Fruit fly (Drosophila melanogaster) whole organism, embryonic: Measurements from ENCODE around the gene CG15145.

Experiments used
- Asciz ChIP-seq: fragments of 200-800 bp; sonication (Bioruptor generic); optimal IDR thresholded peaks from 2 replicates; lab custom pipeline; 2017; ENCODE audit warnings: missing biosample characterization, mild to moderate bottlenecking, missing genetic modification characterization, missing genetic modification reagents
- C15 ChIP-seq: fragments of 200-800 bp; sonication (Bioruptor generic); IDR thresholded peaks from 3 replicates; pipeline ENCODE4 v1.3.6; 2022; ENCODE audit warnings: missing biosample characterization, missing genetic modification characterization
- CG11093 ChIP-seq: fragments of 200-800 bp; sonication (Bioruptor generic); IDR thresholded peaks from 3 replicates; pipeline ENCODE4 v1.3.6; 2022; ENCODE audit warnings: missing biosample characterization, missing genetic modification characterization
- CG11398 ChIP-seq: fragments of 200-800 bp; sonication (Bioruptor generic); optimal IDR thresholded peaks from 2 replicates; lab custom pipeline; 2016; ENCODE audit warnings: missing biosample characterization, missing genetic modification characterization
- CG11560 ChIP-seq: fragments of 200-800 bp; sonication (Bioruptor generic); IDR thresholded peaks from 3 replicates; pipeline ENCODE4 v1.3.6; 2022; ENCODE audit warnings: missing biosample characterization, missing genetic modification characterization
- CG12942 ChIP-seq: fragments of 200-800 bp; sonication (Bioruptor generic); optimal IDR thresholded peaks from 3 replicates; lab custom pipeline; 2016; ENCODE audit warnings: missing biosample characterization, missing genetic modification characterization
- CG13624 ChIP-seq: fragments of 200-800 bp; sonication (Bioruptor generic); optimal IDR thresholded peaks from 2 replicates; lab custom pipeline; 2016; ENCODE audit warnings: missing biosample characterization, missing genetic modification characterization
- CG14050 ChIP-seq: fragments of 200-800 bp; sonication (Bioruptor generic); IDR thresholded peaks from 3 replicates; pipeline ENCODE4 v1.3.6; 2022; ENCODE audit warnings: missing biosample characterization, missing genetic modification characterization
- CG14667 ChIP-seq: fragments of 200-800 bp; sonication (Bioruptor generic); IDR thresholded peaks from 2 replicates; pipeline ENCODE4 v1.3.6; 2022; ENCODE audit warnings: missing biosample characterization, missing genetic modification characterization
- CG16815 ChIP-seq: fragments of 200-800 bp; sonication (Bioruptor generic); optimal IDR thresholded peaks from 3 replicates; lab custom pipeline; 2017; ENCODE audit warnings: missing biosample characterization, mild to moderate bottlenecking, missing genetic modification characterization
- CG17359 ChIP-seq: fragments of 200-800 bp; sonication (Bioruptor generic); optimal IDR thresholded peaks from 3 replicates; lab custom pipeline; 2018; ENCODE audit warnings: missing biosample characterization, mild to moderate bottlenecking, missing genetic modification characterization, moderate library complexity
- CG1792 ChIP-seq: fragments of 200-800 bp; sonication (Bioruptor generic); optimal IDR thresholded peaks from 2 replicates; lab custom pipeline; 2016; ENCODE audit warnings: missing biosample characterization, missing genetic modification characterization
- CG30403 ChIP-seq: fragments of 200-800 bp; sonication (Bioruptor generic); optimal IDR thresholded peaks from 3 replicates; lab custom pipeline; 2016; ENCODE audit warnings: missing biosample characterization, missing genetic modification characterization
- CG34422 ChIP-seq: fragments of 200-800 bp; sonication (Bioruptor generic); IDR thresholded peaks from 3 replicates; pipeline ENCODE4 v1.3.6; 2022; ENCODE audit warnings: missing biosample characterization, missing genetic modification characterization
- CG6254 ChIP-seq: fragments of 200-800 bp; sonication (Bioruptor generic); optimal IDR thresholded peaks from 3 replicates; lab custom pipeline; 2017; ENCODE audit warnings: mild to moderate bottlenecking, missing biosample characterization, missing genetic modification reagents, missing genetic modification characterization
- CG8388 ChIP-seq: fragments of 200-800 bp; sonication (Bioruptor generic); optimal IDR thresholded peaks from 2 replicates; lab custom pipeline; 2019; ENCODE audit warnings: missing biosample characterization, mild to moderate bottlenecking, missing genetic modification characterization, moderate library complexity
- CG8765 ChIP-seq: fragments of 200-800 bp; sonication (Bioruptor generic); IDR thresholded peaks from 2 replicates; pipeline ENCODE4 v1.3.6; 2022; ENCODE audit warnings: missing biosample characterization, missing genetic modification characterization
- CG8944 ChIP-seq: fragments of 200-800 bp; sonication (Bioruptor generic); optimal IDR thresholded peaks from 3 replicates; lab custom pipeline; 2016; ENCODE audit warnings: missing biosample characterization, missing genetic modification characterization
- CG9609 ChIP-seq: fragments of 200-800 bp; sonication (Bioruptor generic); optimal IDR thresholded peaks from 3 replicates; lab custom pipeline; 2016; ENCODE audit warnings: missing biosample characterization, missing genetic modification characterization
- CTCF ChIP-seq: fragments of 200-800 bp; sonication (Bioruptor generic); optimal IDR thresholded peaks from 2 replicates; lab custom pipeline; 2017; ENCODE audit warnings: missing biosample characterization, mild to moderate bottlenecking, missing genetic modification characterization, moderate library complexity
- Chrac-16 ChIP-seq: fragments of 200-800 bp; sonication (Bioruptor generic); optimal IDR thresholded peaks from 3 replicates; lab custom pipeline; 2016; ENCODE audit warnings: missing biosample characterization, missing genetic modification characterization
- CoRest ChIP-seq: fragments of 200-800 bp; sonication (Bioruptor generic); optimal IDR thresholded peaks from 3 replicates; lab custom pipeline; 2018; ENCODE audit warnings: missing biosample characterization, mild to moderate bottlenecking, missing genetic modification characterization, moderate library complexity
- D ChIP-seq, 2 experiments: fragments of 200-800 bp in 1 of 2; fragments of >200 bp in 1 of 2; sonication (Bioruptor generic) in 1 of 2; optimal IDR thresholded peaks; 2 replicates in 1 of 2; 3 replicates in 1 of 2; lab custom pipeline; 2017; ENCODE audit warnings: mild to moderate bottlenecking in 1 of 2, missing biosample characterization in 1 of 2, missing genetic modification characterization in 1 of 2, missing genetic modification reagents in 1 of 2
- D19B ChIP-seq: fragments of 200-800 bp; sonication (Bioruptor generic); optimal IDR thresholded peaks from 2 replicates; lab custom pipeline; 2017; ENCODE audit warnings: missing biosample characterization, mild to moderate bottlenecking, missing genetic modification characterization
- Dip2 ChIP-seq: fragments of 200-800 bp; sonication (Bioruptor generic); IDR thresholded peaks from 2 replicates; pipeline ENCODE4 v1.3.6; 2022; ENCODE audit warnings: missing biosample characterization, missing genetic modification characterization
- Dll ChIP-seq: fragments of 200-800 bp; sonication (Bioruptor generic); IDR thresholded peaks from 4 replicates; pipeline ENCODE4 v1.3.6; 2022; ENCODE audit warnings: missing biosample characterization, missing genetic modification characterization; ENCODE audit not compliant: partially characterized antibody
- Drgx ChIP-seq: fragments of 200-800 bp; sonication (Bioruptor generic); IDR thresholded peaks from 2 replicates; pipeline ENCODE4 v1.3.6; 2022; ENCODE audit warnings: missing biosample characterization, missing genetic modification characterization
- Fer1 ChIP-seq: fragments of 200-800 bp; sonication (Bioruptor generic); optimal IDR thresholded peaks from 2 replicates; lab custom pipeline; 2017; ENCODE audit warnings: missing biosample characterization, mild to moderate bottlenecking, missing genetic modification characterization
- HLH54F ChIP-seq: fragments of 200-800 bp; sonication (Bioruptor generic); optimal IDR thresholded peaks from 3 replicates; lab custom pipeline; 2016; ENCODE audit warnings: missing biosample characterization, missing genetic modification characterization
- Hsf ChIP-seq: fragments of 200-800 bp; sonication (Bioruptor generic); optimal IDR thresholded peaks from 3 replicates; lab custom pipeline; 2016; ENCODE audit warnings: missing biosample characterization, missing genetic modification characterization
- Kr ChIP-seq: fragments of 200-800 bp; sonication (Bioruptor generic); optimal IDR thresholded peaks from 2 replicates; lab custom pipeline; 2017; ENCODE audit warnings: missing biosample characterization, mild to moderate bottlenecking, missing genetic modification characterization
- Lim3 ChIP-seq: fragments of 200-800 bp; sonication (Bioruptor generic); IDR thresholded peaks from 2 replicates; pipeline ENCODE4 v1.3.6; 2022; ENCODE audit warnings: missing biosample characterization, missing genetic modification characterization
- MBD-R2 ChIP-seq: fragments of 200-800 bp; sonication (Bioruptor generic); IDR thresholded peaks from 2 replicates; pipeline ENCODE4 v1.3.6; 2022; ENCODE audit warnings: missing biosample characterization, missing genetic modification characterization
- Mad ChIP-seq: fragments of 200-800 bp; sonication (Bioruptor generic); optimal IDR thresholded peaks from 2 replicates; lab custom pipeline; 2016; ENCODE audit warnings: missing biosample characterization, missing genetic modification characterization
- Sin3A ChIP-seq: fragments of >200 bp; optimal IDR thresholded peaks from 2 replicates; lab custom pipeline; 2018
- Stat92E ChIP-seq, 3 experiments: fragments of >200 bp in 2 of 3; fragments of 200-800 bp in 1 of 3; sonication (Bioruptor generic) in 1 of 3; optimal IDR thresholded peaks; 2 replicates each; lab custom pipeline; 2017 to 2019; ENCODE audit warnings: missing biosample characterization in 3 of 3, missing genetic modification characterization in 3 of 3, mild to moderate bottlenecking in 1 of 3, moderate library complexity in 1 of 3
- TFAM ChIP-seq: fragments of 200-800 bp; sonication (Bioruptor generic); optimal IDR thresholded peaks from 2 replicates; lab custom pipeline; 2017; ENCODE audit warnings: missing biosample characterization, missing genetic modification characterization, inconsistent platforms
- ab ChIP-seq: fragments of 200-800 bp; sonication (Bioruptor generic); optimal IDR thresholded peaks from 2 replicates; lab custom pipeline; 2016; ENCODE audit warnings: missing biosample characterization, missing genetic modification characterization
- abd-A ChIP-seq: fragments of 200-800 bp; sonication (Bioruptor generic); optimal IDR thresholded peaks from 3 replicates; lab custom pipeline; 2019; ENCODE audit warnings: missing biosample characterization, mild to moderate bottlenecking, missing genetic modification characterization, moderate library complexity
- ara ChIP-seq: fragments of 200-800 bp; sonication (Bioruptor generic); IDR thresholded peaks from 2 replicates; pipeline ENCODE4 v1.3.6; 2022; ENCODE audit warnings: missing biosample characterization, missing genetic modification characterization
- crol ChIP-seq: fragments of 200-800 bp; sonication (Bioruptor generic); IDR thresholded peaks from 2 replicates; pipeline ENCODE4 v1.3.6; 2022; ENCODE audit warnings: missing biosample characterization, missing genetic modification characterization
- cwo ChIP-seq: fragments of 200-800 bp; sonication (Bioruptor generic); optimal IDR thresholded peaks from 3 replicates; lab custom pipeline; 2017; ENCODE audit warnings: missing biosample characterization, missing genetic modification characterization, mild to moderate bottlenecking, moderate library complexity, missing genetic modification reagents
- esg ChIP-seq: fragments of 200-800 bp; sonication (Bioruptor generic); conservative IDR thresholded peaks from 2 replicates; pipeline ENCODE4 v1.3.6; 2022; ENCODE audit warnings: missing biosample characterization, missing genetic modification characterization
- gcm ChIP-seq: fragments of 200-800 bp; sonication (Bioruptor generic); optimal IDR thresholded peaks from 2 replicates; lab custom pipeline; 2019; ENCODE audit warnings: missing biosample characterization, mild to moderate bottlenecking, missing genetic modification characterization, moderate library complexity
- jumu ChIP-seq: fragments of 200-800 bp; sonication (Bioruptor generic); optimal IDR thresholded peaks from 3 replicates; lab custom pipeline; 2016; ENCODE audit warnings: missing biosample characterization, missing genetic modification characterization
- lmd ChIP-seq: fragments of 200-800 bp; sonication (Bioruptor generic); IDR thresholded peaks from 2 replicates; pipeline ENCODE4 v1.3.6; 2022; ENCODE audit warnings: missing biosample characterization, missing genetic modification characterization
- pho ChIP-seq: fragments of 200-800 bp; sonication (Bioruptor generic); optimal IDR thresholded peaks from 2 replicates; lab custom pipeline; 2016; ENCODE audit warnings: missing biosample characterization, missing genetic modification characterization
- stwl ChIP-seq: fragments of 200-800 bp; sonication (Bioruptor generic); optimal IDR thresholded peaks from 3 replicates; lab custom pipeline; 2018; ENCODE audit warnings: missing biosample characterization, mild to moderate bottlenecking, missing genetic modification characterization, moderate library complexity
- tin ChIP-seq: fragments of 200-800 bp; sonication (Bioruptor generic); optimal IDR thresholded peaks from 3 replicates; lab custom pipeline; 2016; ENCODE audit warnings: missing biosample characterization, missing genetic modification characterization
- tx ChIP-seq: fragments of 200-800 bp; sonication (Bioruptor generic); optimal IDR thresholded peaks from 2 replicates; lab custom pipeline; 2016; ENCODE audit warnings: missing biosample characterization, missing genetic modification characterization
- unc-4 ChIP-seq: fragments of 200-800 bp; sonication (Bioruptor generic); IDR thresholded peaks from 2 replicates; pipeline ENCODE4 v1.3.6; 2022; ENCODE audit warnings: missing biosample characterization, missing genetic modification characterization; ENCODE audit not compliant: partially characterized antibody
- vvl ChIP-seq: fragments of 200-800 bp; sonication (Bioruptor generic); IDR thresholded peaks from 2 replicates; pipeline ENCODE4 v1.3.6; 2022; ENCODE audit warnings: missing biosample characterization, missing genetic modification characterization

Gene CG15145

DNA sequence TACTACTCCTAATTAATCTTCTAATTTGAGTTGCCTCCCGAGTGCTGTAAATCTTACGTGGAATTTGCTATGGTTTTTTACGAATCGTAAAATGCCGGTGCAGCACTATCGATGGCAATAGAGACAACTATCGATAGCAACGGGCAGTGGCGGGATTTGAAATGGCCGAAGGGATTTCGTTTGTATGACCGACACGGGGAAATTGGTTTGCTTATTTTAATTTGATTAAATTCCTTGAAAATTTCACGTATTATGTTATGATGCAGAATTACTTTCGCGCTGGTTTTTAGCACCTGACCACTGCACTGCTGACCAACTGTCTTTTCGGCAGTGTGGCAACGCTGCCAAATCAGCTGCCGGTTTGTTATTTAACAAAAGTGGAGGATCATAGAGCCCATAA lies 47.9 kb downstream of the CG15145 start, which contains the start of the genes GCS2beta and CG5131 (continued):
- TF ChIP-seq CG6254 (peak; percentile 71), Hsf (GFP tag; lab: Kevin White, UChicago) (peak; percentile 96), CTCF (GFP tag; lab: Kevin White, UChicago) (peak; percentile 50), tx (GFP tag; lab: Kevin White, UChicago) (peak; percentile 96), tin (peak; percentile 95), D (optimal IDR thresholded peaks at IDR 0.05; lab: Kevin White, UChicago) (no peak), D (GFP tag; optimal IDR thresholded peaks at IDR 0.05; lab: Kevin White, UChicago) (peak; percentile 79), CoRest (tag; lab: Kevin White, UChicago) (peak; percentile 93), CG30403 (peak; percentile 96), abd-A (tag; lab: Kevin White, UChicago) (no peak), Drgx (GFP tag; lab: Robert Waterston, UW) (peak; percentile 91), Lim3 (GFP tag; lab: Robert Waterston, UW) (peak; percentile 47; the same call in 1 of the 2 replicates), CG8944 (GFP tag; lab: Kevin White, UChicago) (peak; percentile 97), pho (GFP tag; lab: Kevin White, UChicago) (peak; percentile 98), CG16815 (peak; percentile 91), stwl (tag; lab: Kevin White, UChicago) (peak; percentile 79), Mad (GFP tag; lab: Kevin White, UChicago) (peak; percentile 97), CG14667 (peak; percentile 92), TFAM (peak; percentile 51), CG11093 (peak; percentile 84), lmd (GFP tag; lab: Robert Waterston, UW) (peak; percentile 95), jumu (GFP tag; lab: Kevin White, UChicago) (peak; percentile 98), CG14050 (peak; percentile 93), unc-4 (GFP tag; lab: Robert Waterston, UW) (peak; percentile 88), Sin3A (peak; percentile 98), HLH54F (GFP tag; lab: Kevin White, UChicago) (peak; percentile 98), Dip2 (GFP tag; lab: Robert Waterston, UW) (peak; percentile 67), Fer1 (GFP tag; lab: Kevin White, UChicago) (no peak), MBD-R2 (GFP tag; lab: Robert Waterston, UW) (peak; percentile 99), CG9609 (peak; percentile 97), ab (GFP tag; lab: Kevin White, UChicago) (peak; percentile 94), CG12942 (GFP tag; lab: Kevin White, UChicago) (peak; percentile 95), crol (GFP tag; lab: Robert Waterston, UW) (peak; percentile 41; the same call in 1 of the 2 replicates), CG13624 (peak; percentile 96), CG17359 (tag; lab: Kevin White, UChicago) (peak; percentile 88), Dll (peak; percentile 96), CG34422 (GFP tag; lab: Robert Waterston, UW) (peak; percentile 97), CG8388 (GFP tag; lab: Kevin White, UChicago) (peak; percentile 82), C15 (GFP tag; lab: Robert Waterston, UW) (peak; percentile 84), Chrac-16 (GFP tag; lab: Kevin White, UChicago) (peak; percentile 96), vvl (peak; percentile 95), CG11398 (GFP tag; lab: Kevin White, UChicago) (peak; percentile 92), esg (GFP tag; lab: Robert Waterston, UW) (peak; percentile 94), Asciz (GFP tag; lab: Kevin White, UChicago) (peak; percentile 70), CG8765 (peak; percentile 83), Stat92E (GFP tag; optimal IDR thresholded peaks at IDR 0.05; lab: Kevin White, UChicago) (peak in 1 of 3 experiments; percentile 2), ara (GFP tag; lab: Robert Waterston, UW) (peak; percentile 84), D19B (GFP tag; lab: Kevin White, UChicago) (peak; percentile 81), CG1792 (GFP tag; lab: Kevin White, UChicago) (peak; percentile 93), cwo (GFP tag; lab: Kevin White, UChicago) (peak; percentile 83), Kr (GFP tag; lab: Kevin White, UChicago) (no peak), CG11560 (tag; lab: Robert Waterston, UW) (peak; percentile 88), gcm (GFP tag; lab: Kevin White, UChicago) (peak; percentile 80)
